Worm (Caenorhabditis elegans): Measurements from ENCODE around the gene K08D8.6.

ce11 chrIV:12893166-12893565 lies 2.9 kb upstream of the K08D8.6 start, which contains the start of gene K08D8.12:
- TF ChIP-seq ref-2 (tag; optimal IDR thresholded peaks at IDR 0.05) (no peak), npax-4 (tag; optimal IDR thresholded peaks at IDR 0.05) (no peak), ceh-14 (tag; optimal IDR thresholded peaks at IDR 0.05) (no peak), ceh-45 (GFP tag; IDR thresholded peaks at IDR 0.05) (no peak), odd-2 (tag; optimal IDR thresholded peaks at IDR 0.05) (no peak), unc-55 (GFP tag; optimal IDR thresholded peaks at IDR 0.05) (no peak), elt-2 (tag; optimal IDR thresholded peaks at IDR 0.05) (no peak), zip-5 (tag; optimal IDR thresholded peaks at IDR 0.05) (no peak), dve-1 (tag; optimal IDR thresholded peaks at IDR 0.05) (no peak), rnt-1 (tag; optimal IDR thresholded peaks at IDR 0.05) (no peak), nhr-11 (tag; optimal IDR thresholded peaks at IDR 0.05) (no peak)

Data from whole organism, late embryonic.